Worm (Caenorhabditis elegans) whole organism, L4 larva: ENCODE results near the gene sma-10.

ENCODE experiments used
- fos-1 ChIP-seq: fragments of 150-350 bp; optimal IDR thresholded peaks from 2 replicates; lab custom pipeline; 2014; ENCODE audit warnings: missing biosample characterization, missing genetic modification characterization
- nhr-25 ChIP-seq: sonication (generic microtip); optimal IDR thresholded peaks from 2 replicates; lab custom pipeline; 2017; ENCODE audit warnings: missing genetic modification characterization, mild to moderate bottlenecking, missing compliant biosample characterization, antibody characterized with exemption, moderate library complexity, borderline replicate concordance; ENCODE audit not compliant: insufficient read depth

DNA sequence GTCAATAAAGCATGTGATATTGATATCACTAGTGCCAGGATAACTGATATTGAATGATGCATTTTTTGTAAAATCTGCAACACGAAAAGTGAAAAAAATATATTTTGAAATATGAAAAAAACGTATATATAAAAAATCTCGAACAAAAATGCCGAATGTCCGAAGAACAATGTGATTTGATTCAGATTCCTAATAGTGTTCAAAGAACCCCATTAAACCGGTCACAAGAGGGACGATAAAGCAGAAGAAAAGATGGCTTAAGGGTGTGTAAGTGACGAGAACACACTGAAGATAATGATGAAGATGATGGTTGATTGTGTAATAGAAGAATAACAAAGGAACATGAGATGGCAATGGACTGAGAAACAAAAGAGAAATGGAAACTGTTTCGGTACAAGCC, 13.8 kb downstream of the sma-10 start, which contains the start of gene T21D12.14:
- TF ChIP-seq fos-1 (tag; lab: Kevin White, UChicago): no peak
- no peak for TF ChIP-seq nhr-25 (tag; lab: Kevin White, UChicago)
